Worm (Caenorhabditis elegans) whole organism, young adult: Measurements from ENCODE around the gene rgl-1.

Experiments
- B0019.2 ChIP-seq: fragments of 200-800 bp; sonication (Bioruptor generic); conservative IDR thresholded peaks from 2 replicates; pipeline ENCODE4 v1.3.6; 2022; ENCODE audit warnings: missing genetic modification reagents, missing genetic modification characterization, missing compliant biosample characterization
- B0261.1 ChIP-seq: sonication (generic microtip); optimal IDR thresholded peaks from 2 replicates; lab custom pipeline; 2016; ENCODE audit warnings: mild to moderate bottlenecking, missing genetic modification characterization, moderate library complexity, missing compliant biosample characterization
- D2030.7 ChIP-seq: fragments of 200-800 bp; sonication (Bioruptor generic); IDR thresholded peaks from 2 replicates; pipeline ENCODE4 v1.3.6; 2022; ENCODE audit warnings: missing genetic modification reagents, missing genetic modification characterization, missing compliant biosample characterization
- ama-1 ChIP-seq, 3 experiments: fragments of 150-350 bp in 1 of 3; sonication (generic microtip) in 2 of 3; optimal IDR thresholded peaks; 2 replicates each; lab custom pipeline; 2014 to 2018; ENCODE audit warnings: missing biosample characterization in 2 of 3, missing genetic modification characterization in 2 of 3, missing genetic modification reagents in 2 of 3
- dox-1 ChIP-seq: fragments of 200-800 bp; sonication (Bioruptor generic); IDR thresholded peaks from 2 replicates; pipeline ENCODE4 v1.3.6; 2022; ENCODE audit warnings: missing genetic modification reagents, missing genetic modification characterization, missing compliant biosample characterization
- dpl-1 ChIP-seq: fragments of 150-350 bp; optimal IDR thresholded peaks from 2 replicates; lab custom pipeline; 2014; ENCODE audit warnings: missing biosample characterization, missing genetic modification reagents, missing genetic modification characterization
- lir-1 ChIP-seq: fragments of 200-800 bp; sonication (Bioruptor generic); conservative IDR thresholded peaks from 2 replicates; pipeline ENCODE4 v1.3.6; 2022; ENCODE audit warnings: missing genetic modification reagents, missing genetic modification characterization, missing compliant biosample characterization
- nhr-179 ChIP-seq: sonication (generic microtip); optimal IDR thresholded peaks from 2 replicates; lab custom pipeline; 2016; ENCODE audit warnings: mild to moderate bottlenecking, missing genetic modification characterization, missing compliant biosample characterization
- unc-130 ChIP-seq: sonication (generic microtip); optimal IDR thresholded peaks from 2 replicates; lab custom pipeline; 2016; ENCODE audit warnings: missing genetic modification reagents, missing genetic modification characterization, missing compliant biosample characterization
- zim-3 ChIP-seq: sonication (generic microtip); optimal IDR thresholded peaks from 2 replicates; lab custom pipeline; 2017; ENCODE audit warnings: mild to moderate bottlenecking, missing genetic modification characterization, moderate library complexity, missing compliant biosample characterization
- ztf-25 ChIP-seq: fragments of 200-800 bp; sonication (Bioruptor generic); IDR thresholded peaks from 2 replicates; pipeline ENCODE4 v1.3.6; 2022; ENCODE audit warnings: missing genetic modification reagents, missing genetic modification characterization, missing compliant biosample characterization

DNA sequence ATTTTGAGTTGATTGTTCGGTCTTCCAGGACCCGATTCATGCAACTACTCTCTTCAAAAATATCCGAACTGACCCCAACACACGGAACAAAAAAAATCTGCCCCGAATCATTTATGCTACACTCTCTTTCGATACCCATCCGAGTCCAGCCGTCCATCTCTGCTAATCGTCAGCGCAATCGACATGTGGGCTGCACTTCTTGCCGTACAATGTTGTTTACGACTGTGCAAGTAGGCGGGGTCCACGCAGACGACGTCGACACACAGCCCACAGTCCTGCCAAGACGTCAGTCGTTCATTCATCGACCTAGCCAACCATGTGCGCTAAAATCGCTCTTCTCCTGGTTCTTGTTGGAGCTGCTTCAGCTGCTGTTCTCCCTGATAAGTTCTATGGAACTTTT lies 38.7 kb upstream of the rgl-1 start, which contains the start of gene lbp-1:
- TF ChIP-seq B0261.1 (no peak), dpl-1 (no peak), ama-1 (optimal IDR thresholded peaks at IDR 0.05; lab: Kevin White, UChicago) (no peak), ama-1 (GFP tag; optimal IDR thresholded peaks at IDR 0.05; lab: Kevin White, UChicago) (no peak), zim-3 (tag; lab: Kevin White, UChicago) (no peak), D2030.7 (GFP tag; lab: Robert Waterston, UW) (no peak), B0019.2 (GFP tag; lab: Robert Waterston, UW) (no peak), unc-130 (GFP tag; lab: Kevin White, UChicago) (no peak), ztf-25 (GFP tag; lab: Robert Waterston, UW) (no peak), dox-1 (GFP tag; lab: Robert Waterston, UW) (no peak), nhr-179 (tag; lab: Kevin White, UChicago) (no peak), lir-1 (GFP tag; lab: Robert Waterston, UW) (no peak)
